Fruit fly (Drosophila melanogaster) whole organism, embryonic: ENCODE measurements around the gene CG3198.

Experiments used
- CG11456 ChIP-seq: fragments of 200-800 bp; sonication (Bioruptor generic); IDR thresholded peaks from 3 replicates; pipeline ENCODE4 v1.3.6; 2022; ENCODE audit warnings: missing biosample characterization, missing genetic modification characterization
- CG12104 ChIP-seq: fragments of 200-800 bp; sonication (Bioruptor generic); optimal IDR thresholded peaks from 3 replicates; lab custom pipeline; 2016; ENCODE audit warnings: missing biosample characterization, missing genetic modification characterization
- CG12299 ChIP-seq: fragments of 200-800 bp; sonication (Bioruptor generic); optimal IDR thresholded peaks from 2 replicates; lab custom pipeline; 2018; ENCODE audit warnings: missing biosample characterization, mild to moderate bottlenecking, missing genetic modification characterization
- CG12769 ChIP-seq: fragments of 200-800 bp; sonication (Bioruptor generic); optimal IDR thresholded peaks from 2 replicates; lab custom pipeline; 2019; ENCODE audit warnings: missing biosample characterization, mild to moderate bottlenecking, missing genetic modification characterization, moderate library complexity
- CG12942 ChIP-seq: fragments of 200-800 bp; sonication (Bioruptor generic); optimal IDR thresholded peaks from 3 replicates; lab custom pipeline; 2016; ENCODE audit warnings: missing biosample characterization, missing genetic modification characterization
- CG13123 ChIP-seq: fragments of 200-800 bp; sonication (Bioruptor generic); optimal IDR thresholded peaks from 2 replicates; lab custom pipeline; 2016; ENCODE audit warnings: missing biosample characterization, missing genetic modification characterization
- CG13287 ChIP-seq: fragments of 200-800 bp; sonication (Bioruptor generic); IDR thresholded peaks from 2 replicates; pipeline ENCODE4 v1.3.6; 2022; ENCODE audit warnings: missing biosample characterization, missing genetic modification characterization; ENCODE audit not compliant: partially characterized antibody
- CG13894 ChIP-seq: fragments of 200-800 bp; sonication (Bioruptor generic); optimal IDR thresholded peaks from 3 replicates; lab custom pipeline; 2018; ENCODE audit warnings: missing biosample characterization, mild to moderate bottlenecking, missing genetic modification characterization, moderate library complexity
- CG15011 ChIP-seq: fragments of 200-800 bp; sonication (Bioruptor generic); optimal IDR thresholded peaks from 3 replicates; lab custom pipeline; 2018; ENCODE audit warnings: missing biosample characterization, mild to moderate bottlenecking, missing genetic modification characterization
- CG15696 ChIP-seq: fragments of 200-800 bp; sonication (Bioruptor generic); optimal IDR thresholded peaks from 2 replicates; lab custom pipeline; 2019; ENCODE audit warnings: missing biosample characterization, mild to moderate bottlenecking, missing genetic modification characterization, moderate library complexity
- CG18011 ChIP-seq: fragments of 200-800 bp; sonication (Bioruptor generic); optimal IDR thresholded peaks from 2 replicates; lab custom pipeline; 2017; ENCODE audit warnings: missing biosample characterization, missing genetic modification characterization, mild to moderate bottlenecking, moderate library complexity, missing genotype
- CG1832 ChIP-seq: fragments of 200-800 bp; sonication (Bioruptor generic); optimal IDR thresholded peaks from 2 replicates; lab custom pipeline; 2017; ENCODE audit warnings: missing biosample characterization, mild to moderate bottlenecking, missing genetic modification characterization, inconsistent platforms
- CG18599 ChIP-seq: fragments of 200-800 bp; sonication (Bioruptor generic); optimal IDR thresholded peaks from 3 replicates; lab custom pipeline; 2017; ENCODE audit warnings: missing biosample characterization, missing genetic modification characterization, mild to moderate bottlenecking, moderate library complexity, missing genetic modification reagents
- CG2129 ChIP-seq: fragments of 200-800 bp; sonication (Bioruptor generic); IDR thresholded peaks from 2 replicates; pipeline ENCODE4 v1.3.6; 2022; ENCODE audit warnings: missing biosample characterization, missing genetic modification characterization; ENCODE audit not compliant: partially characterized antibody
- CG32532 ChIP-seq: fragments of 200-800 bp; sonication (Bioruptor generic); IDR thresholded peaks from 2 replicates; pipeline ENCODE4 v1.3.6; 2022; ENCODE audit warnings: missing biosample characterization, missing genetic modification characterization
- CG3726 ChIP-seq: fragments of 200-800 bp; sonication (Bioruptor generic); IDR thresholded peaks from 3 replicates; pipeline ENCODE4, ENCODE4 v1.3.6; 2022; ENCODE audit warnings: missing biosample characterization, missing genetic modification characterization
- CG4820 ChIP-seq: fragments of 200-800 bp; sonication (Bioruptor generic); optimal IDR thresholded peaks from 3 replicates; lab custom pipeline; 2016; ENCODE audit warnings: missing biosample characterization, missing genetic modification characterization
- CG5180 ChIP-seq: fragments of 200-800 bp; sonication (Bioruptor generic); optimal IDR thresholded peaks from 3 replicates; lab custom pipeline; 2017; ENCODE audit warnings: missing biosample characterization, missing genetic modification characterization, mild to moderate bottlenecking, moderate library complexity, missing genetic modification reagents
- CG6654 ChIP-seq: fragments of 200-800 bp; sonication (Bioruptor generic); optimal IDR thresholded peaks from 2 replicates; lab custom pipeline; 2017; ENCODE audit warnings: missing biosample characterization, mild to moderate bottlenecking, missing genetic modification characterization
- CG6689 ChIP-seq: fragments of 200-800 bp; sonication (Bioruptor generic); IDR thresholded peaks from 2 replicates; pipeline ENCODE4 v1.3.6; 2022; ENCODE audit warnings: missing biosample characterization, missing genetic modification characterization
- CG8089 ChIP-seq: fragments of 200-800 bp; sonication (Bioruptor generic); optimal IDR thresholded peaks from 3 replicates; lab custom pipeline; 2016; ENCODE audit warnings: missing biosample characterization, missing genetic modification characterization
- CG8281 ChIP-seq: fragments of 200-800 bp; sonication (Bioruptor generic); optimal IDR thresholded peaks from 2 replicates; lab custom pipeline; 2018; ENCODE audit warnings: missing biosample characterization, mild to moderate bottlenecking, missing genetic modification characterization, moderate library complexity
- CG8359 ChIP-seq: fragments of 200-800 bp; sonication (Bioruptor generic); optimal IDR thresholded peaks from 2 replicates; lab custom pipeline; 2017; ENCODE audit warnings: missing biosample characterization, mild to moderate bottlenecking, missing genetic modification characterization, borderline replicate concordance
- D19A ChIP-seq: fragments of 200-800 bp; optimal IDR thresholded peaks from 3 replicates; lab custom pipeline; 2019; ENCODE audit warnings: missing biosample characterization, mild to moderate bottlenecking, missing genetic modification characterization, moderate library complexity
- Dfd ChIP-seq, 2 experiments: fragments of >200 bp; optimal IDR thresholded peaks; 2 replicates each; lab custom pipeline; 2017; ENCODE audit warnings: missing biosample characterization in 2 of 2, missing genetic modification characterization in 2 of 2
- E2f2 ChIP-seq: fragments of 200-800 bp; sonication (Bioruptor generic); IDR thresholded peaks from 2 replicates; pipeline ENCODE4 v1.3.6; 2022; ENCODE audit warnings: missing biosample characterization, missing genetic modification characterization
- HmgZ ChIP-seq: fragments of 200-800 bp; sonication (Bioruptor generic); optimal IDR thresholded peaks from 2 replicates; lab custom pipeline; 2018; ENCODE audit warnings: missing biosample characterization, mild to moderate bottlenecking, missing genetic modification characterization
- NK7.1 ChIP-seq: fragments of 200-800 bp; sonication (Bioruptor generic); optimal IDR thresholded peaks from 3 replicates; lab custom pipeline; 2016; ENCODE audit warnings: missing biosample characterization, missing genetic modification characterization
- Neu2 ChIP-seq: fragments of 200-800 bp; sonication (Bioruptor generic); optimal IDR thresholded peaks from 3 replicates; lab custom pipeline; 2016; ENCODE audit warnings: missing biosample characterization, missing genetic modification characterization, borderline replicate concordance
- NfI ChIP-seq: fragments of 200-800 bp; sonication (Bioruptor generic); optimal IDR thresholded peaks from 3 replicates; lab custom pipeline; 2018; ENCODE audit warnings: missing biosample characterization, mild to moderate bottlenecking, missing genetic modification characterization, moderate library complexity
- Opbp ChIP-seq: fragments of 200-800 bp; sonication (Bioruptor generic); IDR thresholded peaks from 3 replicates; pipeline ENCODE4 v1.3.6; 2022; ENCODE audit warnings: missing biosample characterization, missing genetic modification characterization; ENCODE audit not compliant: partially characterized antibody
- Pdp1 ChIP-seq, 2 experiments: fragments of 200-800 bp; sonication (Bioruptor generic); optimal IDR thresholded peaks; 3 replicates each; lab custom pipeline; 2016; ENCODE audit warnings: missing biosample characterization in 2 of 2, missing genetic modification characterization in 2 of 2, mild to moderate bottlenecking in 1 of 2, moderate library complexity in 1 of 2
- Sin3A ChIP-seq: fragments of >200 bp; optimal IDR thresholded peaks from 2 replicates; lab custom pipeline; 2018
- ac ChIP-seq: fragments of 200-800 bp; sonication (Bioruptor generic); optimal IDR thresholded peaks from 3 replicates; lab custom pipeline; 2017; ENCODE audit warnings: missing biosample characterization, mild to moderate bottlenecking, missing genetic modification characterization
- chinmo ChIP-seq: fragments of 200-800 bp; sonication (Bioruptor generic); IDR thresholded peaks from 4 replicates; pipeline ENCODE4 v1.3.6; 2022; ENCODE audit warnings: missing biosample characterization, missing genetic modification characterization; ENCODE audit not compliant: partially characterized antibody
- ci ChIP-seq: fragments of 200-800 bp; sonication (Bioruptor generic); IDR thresholded peaks from 3 replicates; pipeline ENCODE4 v1.3.6; 2022; ENCODE audit warnings: missing biosample characterization, missing genetic modification characterization
- ftz-f1 ChIP-seq: fragments of 200-800 bp; sonication (Bioruptor generic); optimal IDR thresholded peaks from 2 replicates; lab custom pipeline; 2016; ENCODE audit warnings: missing biosample characterization, missing genetic modification characterization
- knrl ChIP-seq: fragments of 200-800 bp; sonication (Bioruptor generic); IDR thresholded peaks from 3 replicates; pipeline ENCODE4 v1.3.6; 2022; ENCODE audit warnings: missing biosample characterization, missing genetic modification characterization; ENCODE audit not compliant: partially characterized antibody
- lilli ChIP-seq: fragments of 200-800 bp; sonication (Bioruptor generic); optimal IDR thresholded peaks from 3 replicates; lab custom pipeline; 2016; ENCODE audit warnings: missing biosample characterization, missing genetic modification characterization
- nmo ChIP-seq: fragments of 200-800 bp; sonication (Bioruptor generic); optimal IDR thresholded peaks from 2 replicates; lab custom pipeline; 2018; ENCODE audit warnings: missing biosample characterization, mild to moderate bottlenecking, missing genetic modification characterization, moderate library complexity
- nom ChIP-seq: fragments of 200-800 bp; sonication (Bioruptor generic); optimal IDR thresholded peaks from 2 replicates; lab custom pipeline; 2017; ENCODE audit warnings: missing biosample characterization, missing genetic modification characterization, mild to moderate bottlenecking, moderate library complexity, missing genetic modification reagents
- pita ChIP-seq: fragments of 200-800 bp; sonication (Bioruptor generic); optimal IDR thresholded peaks from 2 replicates; lab custom pipeline; 2017; ENCODE audit warnings: missing biosample characterization, mild to moderate bottlenecking, missing genetic modification characterization
- pum ChIP-seq: fragments of 200-800 bp; sonication (Bioruptor generic); optimal IDR thresholded peaks from 2 replicates; lab custom pipeline; 2016; ENCODE audit warnings: missing biosample characterization, missing genetic modification characterization
- ssp ChIP-seq: fragments of 200-800 bp; sonication (Bioruptor generic); IDR thresholded peaks from 2 replicates; pipeline ENCODE4 v1.3.6; 2022; ENCODE audit warnings: missing biosample characterization, missing genetic modification characterization
- stc ChIP-seq: fragments of 200-800 bp; sonication (Bioruptor generic); IDR thresholded peaks from 2 replicates; pipeline ENCODE4 v1.3.6; 2022; ENCODE audit warnings: missing biosample characterization, missing genetic modification characterization
- stwl ChIP-seq: fragments of 200-800 bp; sonication (Bioruptor generic); optimal IDR thresholded peaks from 3 replicates; lab custom pipeline; 2018; ENCODE audit warnings: missing biosample characterization, mild to moderate bottlenecking, missing genetic modification characterization, moderate library complexity
- tna ChIP-seq: fragments of 200-800 bp; sonication (Bioruptor generic); IDR thresholded peaks from 2 replicates; pipeline ENCODE4 v1.3.6; 2022; ENCODE audit warnings: missing biosample characterization, missing genetic modification characterization; ENCODE audit not compliant: partially characterized antibody
- twi ChIP-seq: fragments of 200-800 bp; optimal IDR thresholded peaks from 2 replicates; lab custom pipeline; 2019; ENCODE audit warnings: missing biosample characterization, mild to moderate bottlenecking, missing genetic modification characterization, moderate library complexity
- zfh1 ChIP-seq: fragments of 200-800 bp; sonication (Bioruptor generic); IDR thresholded peaks from 3 replicates; pipeline ENCODE4 v1.3.6; 2022; ENCODE audit warnings: missing biosample characterization, missing genetic modification characterization

The CG3198 gene

dm6 chrX:6677826-6678489, 4.2 kb upstream of the CG3198 start, which contains the start of gene Fum1 (continued):
- TF ChIP-seq ac (no peak), CG4820 (no peak), CG2129 (peak; percentile 73), lilli (peak; percentile 41), E2f2 (GFP tag; lab: Robert Waterston, UW) (peak; percentile 67), CG8359 (GFP tag; lab: Kevin White, UChicago) (no peak), CG13123 (GFP tag; lab: Kevin White, UChicago) (no peak), Sin3A (lab: Kevin White, UChicago) (peak; percentile 91), D19A (no peak), CG12942 (GFP tag; lab: Kevin White, UChicago) (no peak), Dfd (GFP tag; optimal IDR thresholded peaks at IDR 0.05; lab: Kevin White, UChicago) (no peak), zfh1 (no peak), nom (no peak), CG8089 (GFP tag; lab: Kevin White, UChicago) (no peak), pita (GFP tag; lab: Kevin White, UChicago) (no peak), knrl (GFP tag; lab: Robert Waterston, UW) (peak; percentile 90), CG18011 (GFP tag; lab: Kevin White, UChicago) (no peak), CG13894 (tag; lab: Kevin White, UChicago) (peak; percentile 40), CG6654 (no peak), chinmo (GFP tag; lab: Robert Waterston, UW) (peak; percentile 47; the same call in 1 of the 4 replicates), NfI (peak; percentile 37), twi (tag; lab: Kevin White, UChicago) (no peak), CG6689 (GFP tag; lab: Robert Waterston, UW) (no peak), CG3726 (GFP tag; lab: Robert Waterston, UW) (no peak), ftz-f1 (GFP tag; lab: Kevin White, UChicago) (no peak), NK7.1 (GFP tag; lab: Kevin White, UChicago) (no peak), Opbp (peak; percentile 70; the same call in 2 of the 3 replicates), tna (peak; percentile 69), ssp (no peak), Neu2 (GFP tag; lab: Kevin White, UChicago) (no peak), CG32532 (no peak), CG12299 (tag; lab: Kevin White, UChicago) (peak; percentile 25), Pdp1 (GFP tag; optimal IDR thresholded peaks at IDR 0.05; lab: Kevin White, UChicago) (peak in 1 of 2 experiments; percentile 81), HmgZ (tag; lab: Kevin White, UChicago) (peak; percentile 40), CG15696 (tag; lab: Kevin White, UChicago) (no peak), ci (no peak), CG12104 (GFP tag; lab: Kevin White, UChicago) (no peak), CG11456 (GFP tag; lab: Robert Waterston, UW) (no peak), stwl (tag; lab: Kevin White, UChicago) (peak; percentile 46), CG5180 (no peak), CG15011 (GFP tag; lab: Kevin White, UChicago) (no peak), CG1832 (GFP tag; lab: Kevin White, UChicago) (no peak), CG8281 (tag; lab: Kevin White, UChicago) (no peak), CG12769 (tag; lab: Kevin White, UChicago) (no peak), pum (GFP tag; lab: Kevin White, UChicago) (no peak), CG18599 (no peak), nmo (GFP tag; lab: Kevin White, UChicago) (peak; percentile 49), CG13287 (GFP tag; lab: Robert Waterston, UW) (peak; percentile 94), stc (GFP tag; lab: Robert Waterston, UW) (no peak)
